Worm (Caenorhabditis elegans) whole organism, L4/young adult: Measurements from ENCODE around the gene ztf-14.

Source experiments
- W03F9.2 ChIP-seq: fragments of 150-350 bp; optimal IDR thresholded peaks from 2 replicates; lab custom pipeline; 2014; ENCODE audit warnings: missing biosample characterization, missing genetic modification characterization
- dao-5 ChIP-seq: sonication (generic microtip); optimal IDR thresholded peaks from 2 replicates; lab custom pipeline; 2016; ENCODE audit warnings: missing genotype, missing genetic modification characterization, moderate library complexity, missing compliant biosample characterization
- him-1 ChIP-seq: sonication (generic microtip); optimal IDR thresholded peaks from 2 replicates; lab custom pipeline; 2016; ENCODE audit warnings: missing genotype, missing genetic modification reagents, missing genetic modification characterization, missing compliant biosample characterization

Gene ztf-14

ce11 chrX:14541992-14542391 is 46.1 kb downstream of the ztf-14 start, which contains the start of gene fbxa-81:
Gene fbxa-81 (minus strand): TSS chrX:14542092.
- TF ChIP-seq dao-5 (tag; lab: Kevin White, UChicago) = no peak
- no peak for TF ChIP-seq him-1 (tag; lab: Kevin White, UChicago)
- no peak for TF ChIP-seq W03F9.2 (tag; lab: Kevin White, UChicago)

DNA sequence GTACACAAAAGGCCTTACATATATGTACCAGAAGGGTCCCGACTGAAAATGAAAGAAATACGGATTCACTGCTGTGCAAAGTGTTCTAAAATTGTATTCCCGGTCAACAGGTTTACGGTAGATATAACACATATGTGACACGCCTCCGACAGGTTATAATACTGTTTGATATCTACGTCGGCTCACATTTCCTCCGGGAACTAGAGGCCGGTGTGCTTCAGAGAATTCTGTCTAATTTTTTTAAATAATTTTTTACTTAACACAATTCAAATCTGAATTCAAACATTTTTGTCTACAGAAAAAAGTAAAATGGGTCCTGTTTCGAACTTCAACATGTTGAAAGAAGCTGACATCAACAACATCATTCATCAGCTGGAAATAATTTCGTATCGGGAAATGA is 47.3 kb downstream of the ztf-14 start, which contains the start of gene T24C2.3:
Gene T24C2.3, plus strand, starts transcription at position 301 of the 400 bp plus-strand sequence.
- TF ChIP-seq W03F9.2 (tag; lab: Kevin White, UChicago) (no peak), him-1 (tag; lab: Kevin White, UChicago) (no peak), dao-5 (tag; lab: Kevin White, UChicago) (no peak)

- TF ChIP-seq W03F9.2 (tag; lab: Kevin White, UChicago) (no peak), dao-5 (tag; lab: Kevin White, UChicago) (no peak), him-1 (tag; lab: Kevin White, UChicago) (no peak)
These were observed 49.7 kb downstream of the ztf-14 start, which contains the start of gene enri-2 for ce11 chrX:14545543-14545942. Gene enri-2 (plus strand): TSS chrX:14545843.
